Fruit fly (Drosophila melanogaster) whole organism, embryonic: ENCODE measurements around the gene CG12398.

Source experiments
- Antp ChIP-seq: fragments of 200-800 bp; sonication (Bioruptor generic); optimal IDR thresholded peaks from 3 replicates; lab custom pipeline; 2016; ENCODE audit warnings: missing biosample characterization, missing genetic modification characterization
- Awh ChIP-seq: fragments of 200-800 bp; sonication (Bioruptor generic); IDR thresholded peaks from 2 replicates; pipeline ENCODE4, ENCODE4 v1.3.6; 2022; ENCODE audit warnings: missing biosample characterization, missing genetic modification characterization
- CG1233 ChIP-seq: fragments of 200-800 bp; sonication (Bioruptor generic); optimal IDR thresholded peaks from 4 replicates; lab custom pipeline; 2018; ENCODE audit warnings: missing biosample characterization, mild to moderate bottlenecking, missing genetic modification characterization
- CG12659 ChIP-seq: fragments of 200-800 bp; sonication (Bioruptor generic); optimal IDR thresholded peaks from 3 replicates; lab custom pipeline; 2017; ENCODE audit warnings: mild to moderate bottlenecking, missing biosample characterization, missing genetic modification reagents, missing genetic modification characterization
- CG13296 ChIP-seq: fragments of 200-800 bp; sonication (Bioruptor generic); optimal IDR thresholded peaks from 3 replicates; lab custom pipeline; 2018; ENCODE audit warnings: missing biosample characterization, mild to moderate bottlenecking, missing genetic modification characterization
- CG13775 ChIP-seq: fragments of 200-800 bp; sonication (Bioruptor generic); optimal IDR thresholded peaks from 3 replicates; lab custom pipeline; 2017; ENCODE audit warnings: missing biosample characterization, mild to moderate bottlenecking, missing genetic modification characterization
- CG14441 ChIP-seq: fragments of 200-800 bp; sonication (Bioruptor generic); IDR thresholded peaks from 2 replicates; pipeline ENCODE4 v1.3.6; 2022; ENCODE audit warnings: missing biosample characterization, missing genetic modification characterization
- CG14965 ChIP-seq: fragments of 200-800 bp; sonication (Bioruptor generic); optimal IDR thresholded peaks from 2 replicates; lab custom pipeline; 2016; ENCODE audit warnings: missing biosample characterization, missing genetic modification characterization, borderline replicate concordance
- CG2202 ChIP-seq: fragments of 200-800 bp; sonication (Bioruptor generic); optimal IDR thresholded peaks from 2 replicates; lab custom pipeline; 2018; ENCODE audit warnings: missing biosample characterization, mild to moderate bottlenecking, missing genetic modification characterization
- CG2678 ChIP-seq: fragments of 200-800 bp; sonication (Bioruptor generic); optimal IDR thresholded peaks from 3 replicates; lab custom pipeline; 2019; ENCODE audit warnings: missing biosample characterization, mild to moderate bottlenecking, missing genetic modification characterization, moderate library complexity
- CG42726 ChIP-seq: fragments of 200-800 bp; sonication (Bioruptor generic); IDR thresholded peaks from 2 replicates; pipeline ENCODE4 v1.3.6; 2022; ENCODE audit warnings: missing biosample characterization, missing genetic modification characterization; ENCODE audit not compliant: partially characterized antibody
- CG4707 ChIP-seq: fragments of 200-800 bp; sonication (Bioruptor generic); optimal IDR thresholded peaks from 2 replicates; lab custom pipeline; 2018; ENCODE audit warnings: missing biosample characterization, mild to moderate bottlenecking, missing genetic modification characterization, moderate library complexity
- CG4854 ChIP-seq: fragments of 200-800 bp; sonication (Bioruptor generic); optimal IDR thresholded peaks from 2 replicates; lab custom pipeline; 2016; ENCODE audit warnings: missing biosample characterization, missing genetic modification characterization, inconsistent platforms
- CG6175 ChIP-seq: fragments of 200-800 bp; sonication (Bioruptor generic); IDR thresholded peaks from 3 replicates; pipeline ENCODE4 v1.3.6; 2022; ENCODE audit warnings: missing biosample characterization, missing genetic modification characterization
- CG6272 ChIP-seq: fragments of 200-800 bp; sonication (Bioruptor generic); IDR thresholded peaks from 2 replicates; pipeline ENCODE4 v1.3.6; 2022; ENCODE audit warnings: missing biosample characterization, missing genetic modification characterization
- CG9727 ChIP-seq: fragments of 200-800 bp; sonication (Bioruptor generic); optimal IDR thresholded peaks from 3 replicates; lab custom pipeline; 2017; ENCODE audit warnings: missing biosample characterization, mild to moderate bottlenecking, missing genetic modification characterization
- CG9932 ChIP-seq: fragments of 200-800 bp; sonication (Bioruptor generic); IDR thresholded peaks from 2 replicates; pipeline ENCODE4 v1.3.6; 2022; ENCODE audit warnings: missing biosample characterization, missing genetic modification characterization
- Camta ChIP-seq: fragments of 200-800 bp; sonication (Bioruptor generic); optimal IDR thresholded peaks from 2 replicates; lab custom pipeline; 2016; ENCODE audit warnings: missing biosample characterization, missing genetic modification characterization
- Dp ChIP-seq: fragments of 200-800 bp; sonication (Bioruptor generic); optimal IDR thresholded peaks from 2 replicates; lab custom pipeline; 2018; ENCODE audit warnings: missing biosample characterization, mild to moderate bottlenecking, missing genetic modification characterization, moderate library complexity
- Ets97D ChIP-seq: fragments of 200-800 bp; sonication (Bioruptor generic); optimal IDR thresholded peaks from 3 replicates; lab custom pipeline; 2016; ENCODE audit warnings: missing biosample characterization, missing genetic modification characterization
- MBD-R2 ChIP-seq: fragments of 200-800 bp; sonication (Bioruptor generic); IDR thresholded peaks from 2 replicates; pipeline ENCODE4 v1.3.6; 2022; ENCODE audit warnings: missing biosample characterization, missing genetic modification characterization
- Meics ChIP-seq: fragments of 200-800 bp; sonication (Bioruptor generic); optimal IDR thresholded peaks from 2 replicates; lab custom pipeline; 2017; ENCODE audit warnings: missing biosample characterization, mild to moderate bottlenecking, missing genetic modification characterization
- NK7.1 ChIP-seq: fragments of 200-800 bp; sonication (Bioruptor generic); optimal IDR thresholded peaks from 3 replicates; lab custom pipeline; 2016; ENCODE audit warnings: missing biosample characterization, missing genetic modification characterization
- Nf-YC ChIP-seq: fragments of 200-800 bp; optimal IDR thresholded peaks from 3 replicates; lab custom pipeline; 2019; ENCODE audit warnings: missing biosample characterization, mild to moderate bottlenecking, missing genetic modification characterization, moderate library complexity
- Oaz ChIP-seq: fragments of 200-800 bp; sonication (Bioruptor generic); IDR thresholded peaks from 2 replicates; pipeline ENCODE4 v1.3.6; 2022; ENCODE audit warnings: missing biosample characterization, missing genetic modification characterization
- Spps ChIP-seq: fragments of 200-800 bp; sonication (Bioruptor generic); optimal IDR thresholded peaks from 2 replicates; lab custom pipeline; 2018; ENCODE audit warnings: missing biosample characterization, mild to moderate bottlenecking, missing genetic modification characterization
- dysf ChIP-seq: fragments of 200-800 bp; sonication (Bioruptor generic); IDR thresholded peaks from 3 replicates; pipeline ENCODE4 v1.3.6; 2022; ENCODE audit warnings: missing biosample characterization, missing genetic modification characterization
- fd96Cb ChIP-seq: fragments of 200-800 bp; sonication (Bioruptor generic); optimal IDR thresholded peaks from 2 replicates; lab custom pipeline; 2018; ENCODE audit warnings: missing biosample characterization, mild to moderate bottlenecking, missing genetic modification characterization, moderate library complexity
- fu2 ChIP-seq: fragments of 200-800 bp; sonication (Bioruptor generic); optimal IDR thresholded peaks from 2 replicates; lab custom pipeline; 2016; ENCODE audit warnings: missing biosample characterization, missing genetic modification characterization
- grau ChIP-seq: fragments of 200-800 bp; optimal IDR thresholded peaks from 3 replicates; lab custom pipeline; 2019; ENCODE audit warnings: missing biosample characterization, mild to moderate bottlenecking, missing genetic modification characterization, moderate library complexity
- gsb-n ChIP-seq: fragments of 200-800 bp; sonication (Bioruptor generic); optimal IDR thresholded peaks from 3 replicates; lab custom pipeline; 2018; ENCODE audit warnings: missing biosample characterization, mild to moderate bottlenecking, missing genetic modification characterization
- hkb ChIP-seq, 2 experiments: fragments of 200-800 bp in 1 of 2; fragments of >200 bp in 1 of 2; sonication (Bioruptor generic) in 1 of 2; IDR thresholded peaks in 1 of 2; optimal IDR thresholded peaks in 1 of 2; 2 replicates each; pipeline versions ENCODE4 v1.3.6 to Lab custom; 2017 to 2022; ENCODE audit warnings: missing biosample characterization in 1 of 2, missing genetic modification characterization in 1 of 2
- klu ChIP-seq: fragments of 200-800 bp; sonication (Bioruptor generic); IDR thresholded peaks from 2 replicates; pipeline ENCODE4 v1.3.6; 2022; ENCODE audit warnings: missing biosample characterization, missing genetic modification characterization
- lmd ChIP-seq: fragments of 200-800 bp; sonication (Bioruptor generic); IDR thresholded peaks from 2 replicates; pipeline ENCODE4 v1.3.6; 2022; ENCODE audit warnings: missing biosample characterization, missing genetic modification characterization
- lov ChIP-seq, 2 experiments: fragments of 200-800 bp in 1 of 2; fragments of >200 bp in 1 of 2; sonication (Bioruptor generic) in 1 of 2; IDR thresholded peaks in 1 of 2; optimal IDR thresholded peaks in 1 of 2; 2 replicates in 1 of 2; 3 replicates in 1 of 2; pipeline versions ENCODE4 v1.3.6 to Lab custom; 2017 to 2022; ENCODE audit warnings: missing biosample characterization in 1 of 2, missing genetic modification characterization in 1 of 2
- mam ChIP-seq: fragments of 200-800 bp; sonication (Bioruptor generic); optimal IDR thresholded peaks from 3 replicates; lab custom pipeline; 2016; ENCODE audit warnings: missing biosample characterization, missing genetic modification characterization
- nerfin-1 ChIP-seq: fragments of 200-800 bp; sonication (Bioruptor generic); optimal IDR thresholded peaks from 3 replicates; lab custom pipeline; 2019; ENCODE audit warnings: missing biosample characterization, mild to moderate bottlenecking, missing genetic modification characterization, moderate library complexity
- onecut ChIP-seq: fragments of 200-800 bp; sonication (Bioruptor generic); IDR thresholded peaks from 2 replicates; pipeline ENCODE4 v1.3.6; 2022; ENCODE audit warnings: missing biosample characterization, missing genetic modification characterization
- pnt ChIP-seq: fragments of 200-800 bp; sonication (Bioruptor generic); optimal IDR thresholded peaks from 3 replicates; lab custom pipeline; 2016; ENCODE audit warnings: missing biosample characterization, missing genetic modification characterization
- prd ChIP-seq, 3 experiments: fragments of >200 bp in 2 of 3; fragments of 200-800 bp in 1 of 3; sonication (Bioruptor generic) in 1 of 3; optimal IDR thresholded peaks in 2 of 3; IDR thresholded peaks in 1 of 3; 2 replicates in 2 of 3; 3 replicates in 1 of 3; pipeline versions ENCODE4 v1.3.6 to Lab custom; 2017 to 2022; ENCODE audit warnings: missing biosample characterization in 1 of 3, missing genetic modification characterization in 1 of 3
- ranshi ChIP-seq: fragments of 200-800 bp; sonication (Bioruptor generic); IDR thresholded peaks from 2 replicates; pipeline ENCODE4 v1.3.6; 2022; ENCODE audit warnings: missing biosample characterization, missing genetic modification characterization
- sens ChIP-seq: fragments of 200-800 bp; sonication (Bioruptor generic); peaks from one replicate; lab custom pipeline; 2016; ENCODE audit warnings: missing biosample characterization, missing genetic modification characterization
- sr ChIP-seq: fragments of 200-800 bp; sonication (Bioruptor generic); IDR thresholded peaks from 3 replicates; pipeline ENCODE4 v1.3.6; 2022; ENCODE audit warnings: missing biosample characterization, missing genetic modification characterization
- tna ChIP-seq: fragments of 200-800 bp; sonication (Bioruptor generic); IDR thresholded peaks from 2 replicates; pipeline ENCODE4 v1.3.6; 2022; ENCODE audit warnings: missing biosample characterization, missing genetic modification characterization; ENCODE audit not compliant: partially characterized antibody
- trem ChIP-seq: fragments of 200-800 bp; optimal IDR thresholded peaks from 3 replicates; lab custom pipeline; 2019; ENCODE audit warnings: missing biosample characterization, mild to moderate bottlenecking, missing genetic modification characterization, moderate library complexity
- tx ChIP-seq: fragments of 200-800 bp; sonication (Bioruptor generic); optimal IDR thresholded peaks from 2 replicates; lab custom pipeline; 2016; ENCODE audit warnings: missing biosample characterization, missing genetic modification characterization
- vvl ChIP-seq: fragments of 200-800 bp; sonication (Bioruptor generic); IDR thresholded peaks from 2 replicates; pipeline ENCODE4 v1.3.6; 2022; ENCODE audit warnings: missing biosample characterization, missing genetic modification characterization
- zfh1 ChIP-seq: fragments of 200-800 bp; sonication (Bioruptor generic); IDR thresholded peaks from 3 replicates; pipeline ENCODE4 v1.3.6; 2022; ENCODE audit warnings: missing biosample characterization, missing genetic modification characterization

CG12398 gene

DNA sequence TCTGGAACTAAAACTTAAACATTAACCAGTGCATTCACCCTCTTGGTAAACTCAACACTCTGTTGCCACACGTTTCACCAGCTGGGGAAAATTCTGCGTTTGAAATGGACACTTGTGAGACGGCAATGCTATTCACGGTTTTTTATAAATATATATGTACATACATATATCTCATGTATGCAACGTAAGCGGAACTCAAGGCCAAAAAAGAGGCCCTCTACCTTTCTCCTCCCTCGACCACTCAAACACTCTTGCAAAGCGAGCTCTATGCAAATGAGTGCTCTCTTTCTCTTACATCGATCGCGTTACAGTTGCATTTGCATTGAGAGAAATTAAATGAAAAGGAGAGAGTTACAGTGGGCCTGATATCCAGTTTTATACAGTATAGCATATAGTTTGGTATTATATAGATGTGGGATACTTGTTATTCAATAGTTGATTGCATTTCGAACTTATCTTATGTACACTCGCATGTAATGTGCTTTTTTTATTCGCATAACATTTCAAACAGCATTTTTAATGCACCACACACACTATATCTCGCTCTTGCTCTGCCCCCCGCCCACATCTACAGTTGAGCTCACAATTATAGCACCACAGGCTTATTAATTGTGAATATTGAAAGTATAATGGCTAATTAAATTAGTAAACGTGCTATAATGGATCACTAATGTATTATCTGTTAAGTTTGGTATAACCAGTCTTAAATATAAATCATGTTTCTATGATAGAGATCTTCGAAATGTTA, 38.7 kb upstream of the CG12398 start (continued):
- TF ChIP-seq CG4854 (no peak), CG6272 (GFP tag; lab: Robert Waterston, UW) (0 out of 2 replicates have a peak, but pooled peaks have one; percentile 33), Awh (GFP tag; lab: Robert Waterston, UW) (peak; percentile 73), fu2 (GFP tag; lab: Kevin White, UChicago) (no peak), tx (GFP tag; lab: Kevin White, UChicago) (no peak), NK7.1 (GFP tag; lab: Kevin White, UChicago) (no peak), tna (GFP tag; lab: Robert Waterston, UW) (no peak), lov (optimal IDR thresholded peaks at IDR 0.05; lab: Kevin White, UChicago) (no peak), lov (GFP tag; IDR thresholded peaks at IDR 0.05; lab: Robert Waterston, UW) (peak; percentile 45; the same call in 1 of the 3 replicates), sens (GFP tag; lab: Kevin White, UChicago) (peak; percentile 90), Antp (GFP tag; lab: Kevin White, UChicago) (peak; percentile 18), trem (tag; lab: Kevin White, UChicago) (peak; percentile 32), CG4707 (GFP tag; lab: Kevin White, UChicago) (peak; percentile 96), sr (GFP tag; lab: Robert Waterston, UW) (0 out of 3 replicates have a peak, but pooled peaks have one; percentile 27), CG42726 (GFP tag; lab: Robert Waterston, UW) (no peak), CG9932 (GFP tag; lab: Robert Waterston, UW) (no peak), Camta (GFP tag; lab: Kevin White, UChicago) (no peak), Meics (peak; percentile 18), nerfin-1 (peak; percentile 11), ranshi (GFP tag; lab: Robert Waterston, UW) (peak; percentile 37; the same call in 1 of the 2 replicates), fd96Cb (tag; lab: Kevin White, UChicago) (peak; percentile 54), dysf (peak; percentile 38; the same call in 2 of the 3 replicates), CG6175 (GFP tag; lab: Robert Waterston, UW) (no peak), hkb (optimal IDR thresholded peaks at IDR 0.05; lab: Kevin White, UChicago) (no peak), hkb (GFP tag; IDR thresholded peaks at IDR 0.05; lab: Robert Waterston, UW) (peak; percentile 29; the same call in 1 of the 2 replicates), CG14441 (GFP tag; lab: Robert Waterston, UW) (peak; percentile 46), onecut (GFP tag; lab: Robert Waterston, UW) (peak; percentile 12; the same call in 1 of the 2 replicates), mam (peak; percentile 8), klu (GFP tag; lab: Robert Waterston, UW) (0 out of 2 replicates have a peak, but pooled peaks have one; percentile 7), Oaz (no peak), CG2678 (peak; percentile 68), gsb-n (tag; lab: Kevin White, UChicago) (peak; percentile 13), zfh1 (GFP tag; lab: Robert Waterston, UW) (peak; percentile 67; the same call in 2 of the 3 replicates), pnt (peak; percentile 7), CG13775 (peak; percentile 1), CG9727 (peak; percentile 52), grau (peak; percentile 39), MBD-R2 (GFP tag; lab: Robert Waterston, UW) (no peak), vvl (GFP tag; lab: Robert Waterston, UW) (peak; percentile 85; the same call in 1 of the 2 replicates), CG12659 (GFP tag; lab: Kevin White, UChicago) (peak; percentile 39), Nf-YC (tag; lab: Kevin White, UChicago) (no peak), Dp (GFP tag; lab: Kevin White, UChicago) (peak; percentile 12), Ets97D (GFP tag; lab: Kevin White, UChicago) (no peak), lmd (peak; percentile 57), CG1233 (peak; percentile 5), CG13296 (no peak), Spps (tag; lab: Kevin White, UChicago) (peak; percentile 38), CG2202 (no peak), CG14965 (GFP tag; lab: Kevin White, UChicago) (no peak), prd (optimal IDR thresholded peaks at IDR 0.05; lab: Kevin White, UChicago) (no peak), prd (GFP tag; IDR thresholded peaks at IDR 0.05; lab: Robert Waterston, UW) (peak; percentile 60)
